Fruit fly (Drosophila melanogaster) S2 (cell line): ENCODE results near the gene CG34124.

ENCODE experiments used
- CG8478 ChIP-seq: fragments of >200 bp; optimal IDR thresholded peaks from 2 replicates; lab custom pipeline; 2018
- CTCF ChIP-seq, 2 experiments: fragments of >200 bp; optimal IDR thresholded peaks; 2 replicates each; lab custom pipeline; 2018

Gene CG34124

dm6 chr2L:4997401-4998259, 39.4 kb downstream of the CG34124 start:
- TF ChIP-seq CTCF (optimal IDR thresholded peaks at IDR 0.05; lab: Kevin White, UChicago) = peak; percentile 40 to 43
- TF ChIP-seq CG8478 (lab: Kevin White, UChicago) = no peak

- TF ChIP-seq CTCF (optimal IDR thresholded peaks at IDR 0.05; lab: Kevin White, UChicago) = no peak
- no peak for TF ChIP-seq CG8478 (lab: Kevin White, UChicago)
Measured at dm6 chr2L:4998260-4998560, 40.0 kb downstream of the CG34124 start.

dm6 chr2L:4998571-4999191, 40.5 kb downstream of the CG34124 start:
- TF ChIP-seq CG8478 (lab: Kevin White, UChicago) = no peak
- TF ChIP-seq CTCF (optimal IDR thresholded peaks at IDR 0.05; lab: Kevin White, UChicago) = no peak

- TF ChIP-seq CTCF (optimal IDR thresholded peaks at IDR 0.05; lab: Kevin White, UChicago) = no peak
- no peak for TF ChIP-seq CG8478 (lab: Kevin White, UChicago)
Measured at dm6 chr2L:4999389-5000032, 41.3 kb downstream of the CG34124 start.

- no peak for TF ChIP-seq CTCF (optimal IDR thresholded peaks at IDR 0.05; lab: Kevin White, UChicago)
- TF ChIP-seq CG8478 (lab: Kevin White, UChicago) = no peak
Measured at dm6 chr2L:5000287-5000871, 42.2 kb downstream of the CG34124 start.

dm6 chr2L:5000919-5001581, 42.8 kb downstream of the CG34124 start:
- TF ChIP-seq CTCF (optimal IDR thresholded peaks at IDR 0.05; lab: Kevin White, UChicago) (peak; percentile 31 to 47), CG8478 (lab: Kevin White, UChicago) (no peak)

- TF ChIP-seq CG8478 (lab: Kevin White, UChicago) (no peak), CTCF (optimal IDR thresholded peaks at IDR 0.05; lab: Kevin White, UChicago) (no peak)
Measured at dm6 chr2L:5001582-5001929, 43.3 kb downstream of the CG34124 start.

dm6 chr2L:5002031-5002430, 43.8 kb downstream of the CG34124 start:
- TF ChIP-seq CG8478 (lab: Kevin White, UChicago) (no peak), CTCF (optimal IDR thresholded peaks at IDR 0.05; lab: Kevin White, UChicago) (no peak)

- TF ChIP-seq CTCF (optimal IDR thresholded peaks at IDR 0.05; lab: Kevin White, UChicago) = no peak
- no peak for TF ChIP-seq CG8478 (lab: Kevin White, UChicago)
Measured at dm6 chr2L:5002711-5003402, 44.6 kb downstream of the CG34124 start.

dm6 chr2L:5003670-5004453, 45.7 kb downstream of the CG34124 start:
- TF ChIP-seq CTCF (optimal IDR thresholded peaks at IDR 0.05; lab: Kevin White, UChicago) (peak in 1 of 2 experiments; percentile 56), CG8478 (lab: Kevin White, UChicago) (no peak)

- TF ChIP-seq CG8478 (lab: Kevin White, UChicago) (no peak), CTCF (optimal IDR thresholded peaks at IDR 0.05; lab: Kevin White, UChicago) (no peak)
Measured at dm6 chr2L:5004677-5005463, 46.7 kb downstream of the CG34124 start.

- TF ChIP-seq CTCF (optimal IDR thresholded peaks at IDR 0.05; lab: Kevin White, UChicago) (no peak), CG8478 (lab: Kevin White, UChicago) (no peak)
Measured at dm6 chr2L:5005464-5005764, 47.2 kb downstream of the CG34124 start.

- TF ChIP-seq CG8478 (lab: Kevin White, UChicago) = no peak
- no peak for TF ChIP-seq CTCF (optimal IDR thresholded peaks at IDR 0.05; lab: Kevin White, UChicago)
Measured at dm6 chr2L:5006323-5006722, 48.1 kb downstream of the CG34124 start.
